Fruit fly (Drosophila melanogaster): ENCODE data around the gene Unr.

Unr gene

dm6 chr3L:8440771-8441549 is 1.2 kb downstream of the Unr start:
- TF ChIP-seq Dll (optimal IDR thresholded peaks at IDR 0.05) (no peak), CG8478 (optimal IDR thresholded peaks at IDR 0.05) (no peak), usp (GFP tag; optimal IDR thresholded peaks at IDR 0.05) (no peak), EcR (GFP tag; optimal IDR thresholded peaks at IDR 0.05) (no peak), pan (optimal IDR thresholded peaks at IDR 0.05) (no peak), psq (optimal IDR thresholded peaks at IDR 0.05) (no peak)

- TF ChIP-seq EcR (GFP tag; optimal IDR thresholded peaks at IDR 0.05) = no peak
- no peak for TF ChIP-seq psq (optimal IDR thresholded peaks at IDR 0.05)
- TF ChIP-seq CG8478 (optimal IDR thresholded peaks at IDR 0.05) = no peak
- TF ChIP-seq usp (GFP tag; optimal IDR thresholded peaks at IDR 0.05) = no peak
- no peak for TF ChIP-seq Dll (optimal IDR thresholded peaks at IDR 0.05)
- TF ChIP-seq pan (optimal IDR thresholded peaks at IDR 0.05) = no peak
Observed at dm6 chr3L:8440079-8440478, 2.1 kb downstream of the Unr start.

- TF ChIP-seq CG8478 (optimal IDR thresholded peaks at IDR 0.05) = no peak
- no peak for TF ChIP-seq pan (optimal IDR thresholded peaks at IDR 0.05)
Observed at dm6 chr3L:8437583-8437982, 4.6 kb downstream of the Unr start.

dm6 chr3L:8424831-8425336 is 17.3 kb downstream of the Unr start, which contains the start of gene Cbl:
Gene Cbl, plus strand, starts transcription at chr3L:8424954.
- no peak for TF ChIP-seq Dll (optimal IDR thresholded peaks at IDR 0.05)
- TF ChIP-seq CG8478 (optimal IDR thresholded peaks at IDR 0.05) = no peak
- TF ChIP-seq usp (GFP tag; optimal IDR thresholded peaks at IDR 0.05) = no peak
- TF ChIP-seq pan (optimal IDR thresholded peaks at IDR 0.05) = no peak
- TF ChIP-seq psq (optimal IDR thresholded peaks at IDR 0.05) = no peak
- no peak for TF ChIP-seq EcR (GFP tag; optimal IDR thresholded peaks at IDR 0.05)

dm6 chr3L:8423156-8423555 is 19.0 kb downstream of the Unr start:
- no peak for TF ChIP-seq EcR (GFP tag; optimal IDR thresholded peaks at IDR 0.05)
- no peak for TF ChIP-seq Dll (optimal IDR thresholded peaks at IDR 0.05)
- no peak for TF ChIP-seq usp (GFP tag; optimal IDR thresholded peaks at IDR 0.05)

dm6 chr3L:8421808-8422586 is 20.2 kb downstream of the Unr start, which contains the start of gene CG32354:
Gene CG32354, minus strand, starts transcription at chr3L:8422205.
- TF ChIP-seq Dll (optimal IDR thresholded peaks at IDR 0.05) (no peak), CG8478 (optimal IDR thresholded peaks at IDR 0.05) (no peak), usp (GFP tag; optimal IDR thresholded peaks at IDR 0.05) (no peak)

- TF ChIP-seq usp (GFP tag; optimal IDR thresholded peaks at IDR 0.05) (no peak), psq (optimal IDR thresholded peaks at IDR 0.05) (no peak), EcR (GFP tag; optimal IDR thresholded peaks at IDR 0.05) (no peak), Dll (optimal IDR thresholded peaks at IDR 0.05) (no peak), pan (optimal IDR thresholded peaks at IDR 0.05) (no peak), CG8478 (optimal IDR thresholded peaks at IDR 0.05) (no peak)
Observed at dm6 chr3L:8421361-8421760, 20.8 kb downstream of the Unr start.

dm6 chr3L:8419622-8420176 is 22.5 kb downstream of the Unr start:
- TF ChIP-seq usp (GFP tag; optimal IDR thresholded peaks at IDR 0.05) (no peak), Dll (optimal IDR thresholded peaks at IDR 0.05) (no peak), pan (optimal IDR thresholded peaks at IDR 0.05) (no peak), psq (optimal IDR thresholded peaks at IDR 0.05) (no peak), CG8478 (optimal IDR thresholded peaks at IDR 0.05) (no peak), EcR (GFP tag; optimal IDR thresholded peaks at IDR 0.05) (no peak)

dm6 chr3L:8418984-8419383 is 23.2 kb downstream of the Unr start:
- TF ChIP-seq usp (GFP tag; optimal IDR thresholded peaks at IDR 0.05) = no peak
- no peak for TF ChIP-seq pan (optimal IDR thresholded peaks at IDR 0.05)
- TF ChIP-seq psq (optimal IDR thresholded peaks at IDR 0.05) = no peak
- TF ChIP-seq Dll (optimal IDR thresholded peaks at IDR 0.05) = no peak
- no peak for TF ChIP-seq CG8478 (optimal IDR thresholded peaks at IDR 0.05)
- no peak for TF ChIP-seq EcR (GFP tag; optimal IDR thresholded peaks at IDR 0.05)

dm6 chr3L:8412725-8413124 is 29.5 kb downstream of the Unr start, which contains the start of the genes Oseg1 and mtrm:
Gene Oseg1, minus strand, starts transcription at chr3L:8412825.
Gene mtrm, plus strand, starts transcription at chr3L:8413012.
- TF ChIP-seq psq (optimal IDR thresholded peaks at IDR 0.05) (no peak), pan (optimal IDR thresholded peaks at IDR 0.05) (no peak), EcR (GFP tag; optimal IDR thresholded peaks at IDR 0.05) (no peak), Dll (optimal IDR thresholded peaks at IDR 0.05) (no peak), CG8478 (optimal IDR thresholded peaks at IDR 0.05) (no peak), usp (GFP tag; optimal IDR thresholded peaks at IDR 0.05) (no peak)

dm6 chr3L:8411439-8411897 is 30.7 kb downstream of the Unr start, which contains the start of gene Exo70:
Gene Exo70, plus strand, starts transcription at chr3L:8411851.
- no peak for TF ChIP-seq CG8478 (optimal IDR thresholded peaks at IDR 0.05)
- no peak for TF ChIP-seq EcR (GFP tag; optimal IDR thresholded peaks at IDR 0.05)
- TF ChIP-seq pan (optimal IDR thresholded peaks at IDR 0.05) = no peak
- TF ChIP-seq usp (GFP tag; optimal IDR thresholded peaks at IDR 0.05) = no peak
- no peak for TF ChIP-seq Dll (optimal IDR thresholded peaks at IDR 0.05)
- no peak for TF ChIP-seq psq (optimal IDR thresholded peaks at IDR 0.05)

- no peak for TF ChIP-seq Dll (optimal IDR thresholded peaks at IDR 0.05)
- TF ChIP-seq EcR (GFP tag; optimal IDR thresholded peaks at IDR 0.05) = no peak
- no peak for TF ChIP-seq psq (optimal IDR thresholded peaks at IDR 0.05)
- no peak for TF ChIP-seq CG8478 (optimal IDR thresholded peaks at IDR 0.05)
- no peak for TF ChIP-seq usp (GFP tag; optimal IDR thresholded peaks at IDR 0.05)
- no peak for TF ChIP-seq pan (optimal IDR thresholded peaks at IDR 0.05)
Observed at dm6 chr3L:8405123-8405522, 37.1 kb downstream of the Unr start, which contains the start of the genes Tpt, mkg-p and CG13667. Gene Tpt, minus strand, starts transcription at chr3L:8405277. Gene mkg-p, minus strand, starts transcription at chr3L:8405277. Gene CG13667, plus strand, starts transcription at chr3L:8405454.
